Worm (Caenorhabditis elegans): ENCODE results near the gene Y57G11C.52.

The Y57G11C.52 gene

DNA sequence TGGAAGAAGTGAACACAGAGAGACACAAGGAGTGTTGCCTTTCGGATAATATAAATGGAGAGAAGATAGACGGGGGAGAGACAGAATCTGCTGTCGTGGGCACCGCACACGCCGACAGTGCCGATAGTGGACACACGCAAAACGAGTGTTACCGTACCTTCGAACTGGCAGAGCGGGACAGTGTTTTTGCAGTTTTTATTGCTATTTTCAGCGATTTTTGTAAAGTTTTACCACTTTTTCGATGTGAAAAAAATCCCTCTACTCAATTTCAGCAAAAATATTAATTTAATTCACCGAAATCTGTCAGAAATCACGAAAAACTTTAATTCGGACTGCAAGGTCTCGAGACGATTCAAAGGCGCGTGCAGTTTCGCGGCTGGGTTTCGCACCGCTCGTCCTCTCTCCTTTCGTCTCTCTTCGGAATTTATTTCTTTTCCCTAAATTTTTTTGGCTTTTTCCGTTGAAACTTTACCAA, 28.9 kb upstream of the Y57G11C.52 start, which contains the start of gene sec-61.A (continued):
- TF ChIP-seq mdl-1 (tag; optimal IDR thresholded peaks at IDR 0.05) (peak in 1 of 2 experiments; percentile 71), zag-1 (tag; optimal IDR thresholded peaks at IDR 0.05) (no peak), nhr-237 (tag; optimal IDR thresholded peaks at IDR 0.05) (peak; percentile 16), nhr-129 (tag; optimal IDR thresholded peaks at IDR 0.05) (peak; percentile 66), nhr-10 (tag; optimal IDR thresholded peaks at IDR 0.05) (peak; percentile 17), C34F6.9 (tag; optimal IDR thresholded peaks at IDR 0.05) (peak; percentile 81), unc-55 (GFP tag; optimal IDR thresholded peaks at IDR 0.05) (peak; percentile 73), ztf-1 (GFP tag; conservative IDR thresholded peaks at IDR 0.05) (no peak), fos-1 (tag; optimal IDR thresholded peaks at IDR 0.05) (peak; percentile 45), lin-13 (GFP tag; optimal IDR thresholded peaks at IDR 0.05) (peak; percentile 56), alr-1 (tag; optimal IDR thresholded peaks at IDR 0.05) (no peak), nhr-12 (tag; optimal IDR thresholded peaks at IDR 0.05) (no peak), nhr-6 (tag; optimal IDR thresholded peaks at IDR 0.05) (no peak), nhr-21 (tag; optimal IDR thresholded peaks at IDR 0.05) (peak; percentile 80), ztf-4 (tag; optimal IDR thresholded peaks at IDR 0.05) (no peak), gmeb-1 (tag; optimal IDR thresholded peaks at IDR 0.05) (peak; percentile 61), sma-3 (GFP tag; optimal IDR thresholded peaks at IDR 0.05) (peak; percentile 93), lin-11 (tag; optimal IDR thresholded peaks at IDR 0.05) (peak; percentile 62), R02D3.7 (tag; optimal IDR thresholded peaks at IDR 0.05) (no peak), crh-2 (tag; optimal IDR thresholded peaks at IDR 0.05) (peak; percentile 85), nhr-77 (tag; optimal IDR thresholded peaks at IDR 0.05) (no peak)

DNA sequence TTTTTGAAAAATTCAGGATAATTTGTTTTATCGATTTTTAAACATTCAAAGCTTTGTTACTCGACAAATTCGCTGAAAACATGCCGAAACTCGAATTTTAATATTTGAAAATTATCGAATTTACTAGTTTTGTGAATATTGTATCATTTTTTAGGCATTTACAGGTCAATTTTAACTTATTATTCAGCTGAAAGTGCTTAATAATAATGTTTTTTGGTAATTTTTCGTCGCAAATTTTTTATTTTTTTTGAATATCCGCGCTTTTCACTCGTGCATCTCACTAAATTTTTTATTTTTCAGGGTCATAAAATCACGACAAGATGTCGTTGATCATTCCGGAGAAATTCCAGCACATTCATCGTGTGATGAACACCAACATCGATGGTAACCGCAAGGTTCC, 28.4 kb upstream of the Y57G11C.52 start, which contains the start of gene rps-18:
Gene rps-18, plus strand, starts transcription at position 301 of the 400 bp plus-strand sequence.
- TF ChIP-seq R02D3.7 (tag; optimal IDR thresholded peaks at IDR 0.05) (no peak), nhr-237 (tag; optimal IDR thresholded peaks at IDR 0.05) (no peak), ama-1 (optimal IDR thresholded peaks at IDR 0.05) (no peak), sma-9 (GFP tag; optimal IDR thresholded peaks at IDR 0.05) (no peak), sma-9 (tag; optimal IDR thresholded peaks at IDR 0.05) (no peak), ceh-16 (tag; optimal IDR thresholded peaks at IDR 0.05) (no peak), nhr-129 (tag; optimal IDR thresholded peaks at IDR 0.05) (no peak), ceh-82 (tag; optimal IDR thresholded peaks at IDR 0.05) (no peak), skn-1 (tag; optimal IDR thresholded peaks at IDR 0.05) (no peak), nhr-77 (tag; optimal IDR thresholded peaks at IDR 0.05) (no peak), F13H6.1 (tag; optimal IDR thresholded peaks at IDR 0.05) (no peak)

DNA sequence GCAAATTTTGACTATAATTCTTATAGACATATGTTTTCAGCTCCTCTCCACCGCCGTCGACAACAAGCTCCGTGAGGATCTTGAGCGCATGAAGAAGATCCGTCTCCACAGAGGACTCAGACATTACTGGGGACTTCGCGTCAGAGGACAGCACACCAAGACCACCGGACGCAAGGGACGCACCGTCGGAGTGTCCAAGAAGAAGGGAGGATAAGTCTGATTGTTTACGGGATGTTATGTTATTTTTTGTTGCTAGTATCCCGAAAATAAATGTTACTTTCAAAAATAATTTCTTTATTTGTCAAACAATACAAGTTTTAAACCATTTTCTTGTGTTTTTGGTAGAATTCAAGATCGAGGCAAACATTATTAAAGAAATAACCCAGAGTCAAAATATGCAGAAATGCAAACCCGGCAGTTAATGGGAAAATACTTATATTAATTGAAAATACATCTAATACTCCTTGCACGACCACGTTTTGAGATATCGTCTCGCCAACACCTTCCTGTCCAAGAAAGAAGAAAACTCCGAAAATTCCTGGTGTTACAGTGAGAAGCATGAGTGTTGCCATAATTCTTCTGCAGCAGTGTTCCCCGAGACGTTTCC, 27.5 kb upstream of the Y57G11C.52 start:
- TF ChIP-seq C34F6.9 (tag; optimal IDR thresholded peaks at IDR 0.05) (no peak), alr-1 (tag; optimal IDR thresholded peaks at IDR 0.05) (no peak), dmd-4 (tag; optimal IDR thresholded peaks at IDR 0.05) (no peak), F13H6.1 (tag; optimal IDR thresholded peaks at IDR 0.05) (no peak), nhr-25 (tag; optimal IDR thresholded peaks at IDR 0.05) (no peak), nhr-77 (tag; optimal IDR thresholded peaks at IDR 0.05) (no peak), aly-2 (tag; optimal IDR thresholded peaks at IDR 0.05) (no peak), ztf-4 (tag; optimal IDR thresholded peaks at IDR 0.05) (no peak), elt-1 (tag; optimal IDR thresholded peaks at IDR 0.05) (no peak), Y55F3AM.14 (GFP tag; optimal IDR thresholded peaks at IDR 0.05) (no peak), ztf-1 (GFP tag; conservative IDR thresholded peaks at IDR 0.05) (no peak), lsy-2 (tag; optimal IDR thresholded peaks at IDR 0.05) (no peak), peb-1 (tag; optimal IDR thresholded peaks at IDR 0.05) (no peak), mdl-1 (tag; optimal IDR thresholded peaks at IDR 0.05) (no peak), nhr-237 (tag; optimal IDR thresholded peaks at IDR 0.05) (no peak), lin-11 (tag; optimal IDR thresholded peaks at IDR 0.05) (no peak), zag-1 (tag; optimal IDR thresholded peaks at IDR 0.05) (no peak), nhr-129 (tag; optimal IDR thresholded peaks at IDR 0.05) (no peak), sem-4 (tag; optimal IDR thresholded peaks at IDR 0.05) (no peak)

DNA sequence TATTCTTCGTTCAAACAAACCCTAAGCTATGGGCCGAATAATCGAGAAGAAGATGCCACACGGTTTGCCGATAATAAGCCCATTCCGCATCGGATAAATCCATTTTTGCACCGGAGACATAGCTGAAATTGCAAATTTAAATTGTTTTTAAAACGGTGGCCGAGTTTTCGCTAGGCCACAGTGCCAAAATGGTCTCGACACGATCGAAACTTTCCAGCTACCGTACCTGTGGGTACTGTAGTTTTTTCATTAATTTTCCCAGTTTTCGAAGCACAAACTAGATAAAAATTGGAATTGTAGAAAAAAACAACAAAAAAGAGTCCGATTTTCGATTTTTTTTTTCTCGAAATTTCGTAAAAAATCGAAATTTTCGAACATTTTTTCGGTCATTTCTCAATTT, 25.6 kb upstream of the Y57G11C.52 start:
- TF ChIP-seq fos-1 (tag; optimal IDR thresholded peaks at IDR 0.05), result no peak
- no peak for TF ChIP-seq nhr-237 (tag; optimal IDR thresholded peaks at IDR 0.05)
- no peak for TF ChIP-seq ZK546.5 (tag; optimal IDR thresholded peaks at IDR 0.05)
- no peak for TF ChIP-seq nhr-11 (tag; optimal IDR thresholded peaks at IDR 0.05)
- no peak for TF ChIP-seq R02D3.7 (tag; optimal IDR thresholded peaks at IDR 0.05)
- TF ChIP-seq peb-1 (tag; optimal IDR thresholded peaks at IDR 0.05), result no peak

Data from whole organism, L2 larva.